Fruit fly (Drosophila melanogaster): ENCODE measurements around the gene cona.

Gene cona

DNA sequence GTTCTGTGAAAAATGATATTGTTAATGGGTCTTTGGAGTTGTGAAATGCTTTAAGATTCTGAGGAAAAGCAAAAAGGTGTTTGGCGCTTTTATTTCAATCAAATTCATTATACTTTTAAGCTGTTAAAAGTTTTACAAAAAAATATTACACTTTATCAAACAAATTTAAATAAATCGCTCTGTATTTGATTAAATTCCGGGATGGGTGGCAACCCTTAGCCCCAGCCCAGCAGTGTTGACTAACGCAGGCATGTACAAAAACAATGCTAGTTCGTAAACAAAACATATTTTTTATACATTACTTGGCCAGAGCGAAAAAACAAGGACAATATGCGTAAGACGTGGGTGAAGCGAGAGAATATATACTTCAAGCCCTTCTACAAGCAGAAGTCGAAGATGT is 19.1 kb downstream of the cona start, which contains the start of gene CG7685 (continued):
- TF ChIP-seq Dp (GFP tag; optimal IDR thresholded peaks at IDR 0.05) = peak; percentile 71
- TF ChIP-seq caup (GFP tag; optimal IDR thresholded peaks at IDR 0.05; ENCODE audit: severe bottlenecking) = peak; percentile 74
- peak; percentile 69 for TF ChIP-seq Nf-YC (tag; optimal IDR thresholded peaks at IDR 0.05)
- TF ChIP-seq onecut (GFP tag; IDR thresholded peaks at IDR 0.05) = peak; percentile 63
- no peak for TF ChIP-seq C15 (GFP tag; IDR thresholded peaks at IDR 0.05)
- TF ChIP-seq jing (GFP tag; optimal IDR thresholded peaks at IDR 0.05) = no peak
- no peak for TF ChIP-seq CG2889 (GFP tag; IDR thresholded peaks at IDR 0.05)
- peak; percentile 9 for TF ChIP-seq CG17186 (GFP tag; optimal IDR thresholded peaks at IDR 0.05)
- TF ChIP-seq HLH4C (GFP tag; IDR thresholded peaks at IDR 0.05; ENCODE audit: partially characterized antibody) = no peak
- TF ChIP-seq CG18011 (GFP tag; optimal IDR thresholded peaks at IDR 0.05) = peak; percentile 57
- TF ChIP-seq shn (GFP tag; optimal IDR thresholded peaks at IDR 0.05) = peak; percentile 34
- TF ChIP-seq CTCF (GFP tag; optimal IDR thresholded peaks at IDR 0.05) = peak; percentile 12
- peak; percentile 62 for TF ChIP-seq CG2712 (tag; optimal IDR thresholded peaks at IDR 0.05)
- no peak for TF ChIP-seq psq (GFP tag; optimal IDR thresholded peaks at IDR 0.05)
- no peak for TF ChIP-seq bbx (GFP tag; IDR thresholded peaks at IDR 0.05; ENCODE audit: partially characterized antibody)
- TF ChIP-seq crc (GFP tag; optimal IDR thresholded peaks at IDR 0.05) = peak; percentile 60
- no peak for TF ChIP-seq CG42726 (GFP tag; IDR thresholded peaks at IDR 0.05; ENCODE audit: partially characterized antibody)
- TF ChIP-seq CG12391 (tag; optimal IDR thresholded peaks at IDR 0.05) = peak; percentile 77
- TF ChIP-seq vnd (GFP tag; IDR thresholded peaks at IDR 0.05; ENCODE audit: partially characterized antibody) = no peak
- peak; percentile 68 for TF ChIP-seq NfI (GFP tag; optimal IDR thresholded peaks at IDR 0.05)
- TF ChIP-seq ac (GFP tag; optimal IDR thresholded peaks at IDR 0.05) = no peak
- TF ChIP-seq CG14965 (GFP tag; optimal IDR thresholded peaks at IDR 0.05; ENCODE audit: borderline replicate concordance) = no peak
- peak; percentile 68 for TF ChIP-seq zfh2 (GFP tag; optimal IDR thresholded peaks at IDR 0.05)
- TF ChIP-seq chif (GFP tag; optimal IDR thresholded peaks at IDR 0.05) = peak; percentile 49 to 61
- TF ChIP-seq toy (GFP tag; IDR thresholded peaks at IDR 0.05) = no peak
- no peak for TF ChIP-seq CG11398 (GFP tag; optimal IDR thresholded peaks at IDR 0.05)
- TF ChIP-seq CG2678 (tag; optimal IDR thresholded peaks at IDR 0.05) = peak; percentile 68
- peak; percentile 21 for TF ChIP-seq ash1 (GFP tag; optimal IDR thresholded peaks at IDR 0.05)
- no peak for TF ChIP-seq CG8478 (optimal IDR thresholded peaks at IDR 0.05)
- peak; percentile 65 for TF ChIP-seq sug (tag; optimal IDR thresholded peaks at IDR 0.05)
- TF ChIP-seq CG3847 (GFP tag; IDR thresholded peaks at IDR 0.05) = peak; percentile 85
- peak; percentile 18 for TF ChIP-seq CG3838 (GFP tag; optimal IDR thresholded peaks at IDR 0.05)
- peak; percentile 36 for TF ChIP-seq tap (tag; optimal IDR thresholded peaks at IDR 0.05)
- peak; percentile 21 for TF ChIP-seq Bdp1 (GFP tag; optimal IDR thresholded peaks at IDR 0.05)
- peak; percentile 37; the same call in 2 of the 3 replicates for TF ChIP-seq tgo (GFP tag; IDR thresholded peaks at IDR 0.05)
- TF ChIP-seq CG8281 (tag; optimal IDR thresholded peaks at IDR 0.05) = no peak
- TF ChIP-seq BtbVII (GFP tag; optimal IDR thresholded peaks at IDR 0.05) = peak; percentile 31
- peak; percentile 54 to 62 for TF ChIP-seq Hr51 (GFP tag; optimal IDR thresholded peaks at IDR 0.05)
- peak; percentile 48 for TF ChIP-seq scrt (GFP tag; optimal IDR thresholded peaks at IDR 0.05)
- peak; percentile 67 for TF ChIP-seq CG13894 (tag; optimal IDR thresholded peaks at IDR 0.05)
- no peak for TF ChIP-seq danr (GFP tag; IDR thresholded peaks at IDR 0.05)
- TF ChIP-seq kni (GFP tag; optimal IDR thresholded peaks at IDR 0.05) = no peak
- TF ChIP-seq Max (GFP tag; optimal IDR thresholded peaks at IDR 0.05) = peak; percentile 28
- peak; percentile 54 to 68 for TF ChIP-seq Pdp1 (GFP tag; optimal IDR thresholded peaks at IDR 0.05)
- TF ChIP-seq ewg (GFP tag; optimal IDR thresholded peaks at IDR 0.05) = peak; percentile 19
- no peak for TF ChIP-seq CG13123 (GFP tag; optimal IDR thresholded peaks at IDR 0.05)
- peak; percentile 77 for TF ChIP-seq Rfx (GFP tag; IDR thresholded peaks at IDR 0.05)
- TF ChIP-seq Gug (GFP tag; IDR thresholded peaks at IDR 0.05) = 0 out of 4 replicates have a peak, but pooled peaks have one; percentile 5
- no peak for TF ChIP-seq Optix (GFP tag; IDR thresholded peaks at IDR 0.05)
- peak; percentile 54 for TF ChIP-seq CG10147 (GFP tag; optimal IDR thresholded peaks at IDR 0.05)
- peak; percentile 34 for TF ChIP-seq CrebB (tag; optimal IDR thresholded peaks at IDR 0.05)
